Fruit fly (Drosophila melanogaster) whole organism, prepupa: ENCODE data around the gene CG9154.

ENCODE experiments used
- Blimp-1 ChIP-seq: fragments of 200-800 bp; sonication (Bioruptor generic); optimal IDR thresholded peaks from 3 replicates; lab custom pipeline; 2017; ENCODE audit warnings: missing biosample characterization, missing genetic modification characterization, mild to moderate bottlenecking, moderate library complexity, missing genetic modification reagents
- CG10669 ChIP-seq: fragments of 200-800 bp; sonication (Bioruptor generic); optimal IDR thresholded peaks from 3 replicates; lab custom pipeline; 2018; ENCODE audit warnings: missing biosample characterization, mild to moderate bottlenecking, missing genetic modification characterization, moderate library complexity
- CG11294 ChIP-seq: fragments of 200-800 bp; sonication (Bioruptor generic); IDR thresholded peaks from 2 replicates; pipeline ENCODE4 v1.3.6; 2022; ENCODE audit warnings: missing biosample characterization, missing genetic modification characterization
- CG11762 ChIP-seq: fragments of 200-800 bp; sonication (Bioruptor generic); optimal IDR thresholded peaks from 3 replicates; lab custom pipeline; 2016; ENCODE audit warnings: missing biosample characterization, missing genetic modification characterization; ENCODE audit not compliant: insufficient read depth
- CG11902 ChIP-seq: fragments of 200-800 bp; sonication (Bioruptor generic); optimal IDR thresholded peaks from 3 replicates; lab custom pipeline; 2016; ENCODE audit warnings: missing biosample characterization, missing genetic modification characterization
- CG15336 ChIP-seq: fragments of 200-800 bp; sonication (Bioruptor generic); IDR thresholded peaks from 2 replicates; pipeline ENCODE4 v1.3.6; 2022; ENCODE audit warnings: missing biosample characterization, missing genetic modification characterization
- CG1621 ChIP-seq: fragments of 200-800 bp; sonication (Bioruptor generic); optimal IDR thresholded peaks from 3 replicates; lab custom pipeline; 2018; ENCODE audit warnings: missing biosample characterization, mild to moderate bottlenecking, missing genetic modification characterization
- CG16779 ChIP-seq: fragments of 200-800 bp; sonication (Bioruptor generic); optimal IDR thresholded peaks from 3 replicates; lab custom pipeline; 2017; ENCODE audit warnings: missing biosample characterization, mild to moderate bottlenecking, missing genetic modification characterization
- CG3032 ChIP-seq: fragments of 200-800 bp; optimal IDR thresholded peaks from 2 replicates; lab custom pipeline; 2019; ENCODE audit warnings: missing biosample characterization, mild to moderate bottlenecking, missing genetic modification characterization, moderate library complexity
- CG31627 ChIP-seq: fragments of 200-800 bp; sonication (Bioruptor generic); optimal IDR thresholded peaks from 3 replicates; lab custom pipeline; 2016; ENCODE audit warnings: missing biosample characterization, missing genetic modification characterization
- CG32006 ChIP-seq: fragments of 200-800 bp; sonication (Bioruptor generic); optimal IDR thresholded peaks from 3 replicates; lab custom pipeline; 2017; ENCODE audit warnings: missing biosample characterization, mild to moderate bottlenecking, missing genetic modification characterization
- CG3919 ChIP-seq: fragments of 200-800 bp; sonication (Bioruptor generic); optimal IDR thresholded peaks from 3 replicates; lab custom pipeline; 2016; ENCODE audit warnings: missing biosample characterization, missing genetic modification characterization
- CG6276 ChIP-seq: fragments of 200-800 bp; sonication (Bioruptor generic); optimal IDR thresholded peaks from 2 replicates; lab custom pipeline; 2017; ENCODE audit warnings: missing biosample characterization, mild to moderate bottlenecking, missing genetic modification characterization
- CG6808 ChIP-seq: fragments of 200-800 bp; sonication (Bioruptor generic); optimal IDR thresholded peaks from 3 replicates; lab custom pipeline; 2017; ENCODE audit warnings: missing biosample characterization, missing genetic modification characterization, mild to moderate bottlenecking, moderate library complexity, missing genetic modification reagents
- CG8119 ChIP-seq: fragments of 200-800 bp; sonication (Bioruptor generic); IDR thresholded peaks from 3 replicates; pipeline ENCODE4 v1.3.6; 2022; ENCODE audit warnings: missing biosample characterization, missing genetic modification characterization
- CG8319 ChIP-seq: fragments of 200-800 bp; sonication (Bioruptor generic); optimal IDR thresholded peaks from 3 replicates; lab custom pipeline; 2016; ENCODE audit warnings: missing biosample characterization, missing genetic modification characterization
- CG8632 ChIP-seq: fragments of 200-800 bp; sonication (Bioruptor generic); optimal IDR thresholded peaks from 3 replicates; lab custom pipeline; 2016; ENCODE audit warnings: missing biosample characterization, missing genetic modification characterization
- Eip93F ChIP-seq: fragments of 200-800 bp; sonication (Bioruptor generic); optimal IDR thresholded peaks from 2 replicates; lab custom pipeline; 2016; ENCODE audit warnings: missing biosample characterization, mild to moderate bottlenecking, missing genetic modification characterization
- Ets21C ChIP-seq: fragments of 200-800 bp; sonication (Bioruptor generic); optimal IDR thresholded peaks from 3 replicates; lab custom pipeline; 2016; ENCODE audit warnings: missing biosample characterization, missing genetic modification characterization
- Gug ChIP-seq: fragments of 200-800 bp; sonication (Bioruptor generic); IDR thresholded peaks from 2 replicates; pipeline ENCODE4 v1.3.6; 2022; ENCODE audit warnings: missing biosample characterization, missing genetic modification characterization
- Hr38 ChIP-seq: sonication (Bioruptor generic); optimal IDR thresholded peaks from 2 replicates; lab custom pipeline; 2016; ENCODE audit warnings: missing biosample characterization, missing genetic modification characterization
- Hr39 ChIP-seq: fragments of 200-800 bp; sonication (Bioruptor generic); optimal IDR thresholded peaks from 2 replicates; lab custom pipeline; 2016; ENCODE audit warnings: missing biosample characterization, missing genetic modification characterization
- Hr4 ChIP-seq: fragments of 200-800 bp; sonication (Bioruptor generic); optimal IDR thresholded peaks from 3 replicates; lab custom pipeline; 2016; ENCODE audit warnings: missing biosample characterization, missing genetic modification characterization
- Lpt ChIP-seq: fragments of 200-800 bp; sonication (Bioruptor generic); optimal IDR thresholded peaks from 3 replicates; lab custom pipeline; 2016; ENCODE audit warnings: missing biosample characterization, missing genetic modification characterization
- Met ChIP-seq: fragments of 200-800 bp; sonication (Bioruptor generic); optimal IDR thresholded peaks from 3 replicates; lab custom pipeline; 2016; ENCODE audit warnings: missing biosample characterization, missing genetic modification characterization
- OdsH ChIP-seq: fragments of 200-800 bp; sonication (Bioruptor generic); optimal IDR thresholded peaks from 3 replicates; lab custom pipeline; 2016; ENCODE audit warnings: missing biosample characterization, missing genetic modification characterization
- Smox ChIP-seq: fragments of 200-800 bp; sonication (Bioruptor generic); optimal IDR thresholded peaks from 3 replicates; lab custom pipeline; 2016; ENCODE audit warnings: missing biosample characterization, missing genetic modification characterization
- Sox102F ChIP-seq: fragments of 200-800 bp; sonication (Bioruptor generic); optimal IDR thresholded peaks from 2 replicates; lab custom pipeline; 2016; ENCODE audit warnings: missing biosample characterization, mild to moderate bottlenecking, missing genetic modification characterization
- Sox14 ChIP-seq: fragments of 200-800 bp; sonication (Bioruptor generic); optimal IDR thresholded peaks from 3 replicates; lab custom pipeline; 2016; ENCODE audit warnings: missing biosample characterization, missing genetic modification characterization
- acj6 ChIP-seq: fragments of 200-800 bp; sonication (Bioruptor generic); optimal IDR thresholded peaks from 3 replicates; lab custom pipeline; 2016; ENCODE audit warnings: missing biosample characterization, missing genetic modification characterization
- eg ChIP-seq: fragments of 200-800 bp; sonication (Bioruptor generic); IDR thresholded peaks from 3 replicates; pipeline ENCODE4 v1.3.6; 2022; ENCODE audit warnings: missing biosample characterization, missing genetic modification characterization
- esn ChIP-seq: fragments of 200-800 bp; sonication (Bioruptor generic); optimal IDR thresholded peaks from 2 replicates; lab custom pipeline; 2016; ENCODE audit warnings: missing biosample characterization, mild to moderate bottlenecking, missing genetic modification characterization, moderate library complexity
- fd85E ChIP-seq: fragments of 200-800 bp; sonication (Bioruptor generic); optimal IDR thresholded peaks from 3 replicates; lab custom pipeline; 2016; ENCODE audit warnings: missing biosample characterization, missing genetic modification characterization
- fkh ChIP-seq: fragments of 200-800 bp; sonication (Bioruptor generic); optimal IDR thresholded peaks from 3 replicates; lab custom pipeline; 2017; ENCODE audit warnings: missing biosample characterization, mild to moderate bottlenecking, missing genetic modification characterization, moderate library complexity
- lz ChIP-seq: fragments of 200-800 bp; sonication (Bioruptor generic); optimal IDR thresholded peaks from 3 replicates; lab custom pipeline; 2016; ENCODE audit warnings: missing biosample characterization, missing genetic modification characterization
- net ChIP-seq: fragments of 200-800 bp; sonication (Bioruptor generic); optimal IDR thresholded peaks from 3 replicates; lab custom pipeline; 2016; ENCODE audit warnings: missing biosample characterization, missing genetic modification characterization
- pdm3 ChIP-seq: fragments of 200-800 bp; sonication (Bioruptor generic); optimal IDR thresholded peaks from 3 replicates; lab custom pipeline; 2016; ENCODE audit warnings: missing biosample characterization, missing genetic modification characterization
- salr ChIP-seq, 2 experiments: fragments of 200-800 bp; sonication (Bioruptor generic); optimal IDR thresholded peaks; 3 replicates each; lab custom pipeline; 2016 to 2018; ENCODE audit warnings: missing biosample characterization in 2 of 2, missing genetic modification characterization in 2 of 2, mild to moderate bottlenecking in 1 of 2
- spab ChIP-seq: fragments of 200-800 bp; sonication (Bioruptor generic); optimal IDR thresholded peaks from 2 replicates; lab custom pipeline; 2017; ENCODE audit warnings: missing biosample characterization, mild to moderate bottlenecking, missing genetic modification characterization, missing genetic modification reagents
- ss ChIP-seq, 2 experiments: fragments of 200-800 bp; sonication (Bioruptor generic); optimal IDR thresholded peaks; 2 replicates in 1 of 2; 3 replicates in 1 of 2; lab custom pipeline; 2017 to 2018; ENCODE audit warnings: mild to moderate bottlenecking in 2 of 2, missing biosample characterization in 2 of 2, missing genetic modification characterization in 2 of 2, moderate library complexity in 1 of 2
- svp ChIP-seq: fragments of 200-800 bp; sonication (Bioruptor generic); peaks from one replicate; lab custom pipeline; 2016; ENCODE audit warnings: missing biosample characterization, missing genetic modification characterization
- topi ChIP-seq: fragments of 200-800 bp; sonication (Bioruptor generic); optimal IDR thresholded peaks from 3 replicates; lab custom pipeline; 2016; ENCODE audit warnings: missing biosample characterization, missing genetic modification characterization
- vri ChIP-seq: fragments of 200-800 bp; sonication (Bioruptor generic); optimal IDR thresholded peaks from 3 replicates; lab custom pipeline; 2016; ENCODE audit warnings: missing biosample characterization, mild to moderate bottlenecking, missing genetic modification characterization

Gene CG9154

DNA sequence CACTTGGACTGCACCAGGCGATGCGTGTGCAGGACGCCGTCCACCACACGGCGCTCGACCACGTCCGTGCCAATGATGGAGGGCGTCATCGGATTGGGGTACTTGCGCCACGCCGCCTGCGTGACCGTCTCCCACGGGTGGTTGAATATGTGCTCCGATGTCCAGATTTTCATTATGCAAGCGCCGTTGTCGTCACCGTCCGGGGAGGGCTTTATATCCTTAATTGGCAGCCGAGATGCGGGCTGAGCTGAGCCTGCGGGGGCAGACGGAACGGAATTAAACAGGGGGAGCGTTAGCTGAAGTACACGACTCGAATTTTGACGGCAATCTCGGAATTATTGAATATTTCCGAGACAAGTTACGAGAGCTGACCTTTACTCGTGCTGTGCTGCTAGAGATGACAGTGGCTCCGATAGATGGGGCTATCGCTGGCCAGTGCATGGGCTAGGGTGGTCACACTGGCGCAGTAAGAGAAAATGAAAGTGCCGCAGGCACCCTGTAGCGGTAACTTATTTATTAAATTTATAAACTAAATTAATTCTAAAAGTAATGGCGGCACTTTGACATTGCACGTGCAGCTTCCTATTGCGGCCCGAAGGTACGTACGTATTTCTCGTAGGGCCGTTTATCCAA, 22.8 kb downstream of the CG9154 start, which contains the start of gene IPIP (continued):
- TF ChIP-seq OdsH (GFP tag; lab: Kevin White, UChicago) (no peak), Sox14 (GFP tag; lab: Kevin White, UChicago) (peak; percentile 29), CG16779 (tag; lab: Kevin White, UChicago) (no peak), pdm3 (GFP tag; lab: Kevin White, UChicago) (no peak), vri (GFP tag; lab: Kevin White, UChicago) (peak; percentile 64), Gug (GFP tag; lab: Robert Waterston, UW) (no peak), CG8319 (peak; percentile 14), svp (peak; percentile 97), salr (GFP tag; optimal IDR thresholded peaks at IDR 0.05; lab: Kevin White, UChicago) (peak in 1 of 2 experiments; percentile 8), CG8632 (GFP tag; lab: Kevin White, UChicago) (no peak), CG32006 (GFP tag; lab: Kevin White, UChicago) (peak; percentile 19), CG11902 (GFP tag; lab: Kevin White, UChicago) (no peak)
- TF ChIP-seq, all 60 proteins: peak for 26

DNA sequence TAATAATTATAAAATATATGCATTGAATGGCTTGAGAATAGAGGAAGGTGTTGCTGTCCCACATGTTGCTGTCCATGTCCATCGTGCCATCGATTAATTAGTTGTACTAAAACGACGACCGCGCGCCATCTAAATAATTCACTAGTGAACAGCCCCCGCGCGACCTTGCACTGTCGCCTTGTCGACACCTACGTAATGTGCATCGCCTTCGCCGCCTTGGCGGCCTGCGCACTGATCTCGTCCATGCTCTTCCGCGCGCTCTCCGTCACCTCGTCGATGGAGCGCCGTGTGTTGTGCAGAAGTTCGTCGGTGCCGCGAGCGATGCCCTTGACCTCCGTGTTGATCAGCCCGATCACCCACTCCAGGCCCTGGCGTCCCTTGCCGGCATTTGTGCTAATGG, 23.6 kb downstream of the CG9154 start:
- TF ChIP-seq spab (no peak), lz (GFP tag; lab: Kevin White, UChicago) (no peak), fkh (no peak), Lpt (GFP tag; lab: Kevin White, UChicago) (no peak), CG1621 (tag; lab: Kevin White, UChicago) (no peak), esn (GFP tag; lab: Kevin White, UChicago) (no peak), CG31627 (GFP tag; lab: Kevin White, UChicago) (no peak), CG11902 (GFP tag; lab: Kevin White, UChicago) (no peak), eg (GFP tag; lab: Robert Waterston, UW) (no peak), Smox (no peak), CG8319 (no peak), Hr39 (GFP tag; lab: Kevin White, UChicago) (no peak)

DNA sequence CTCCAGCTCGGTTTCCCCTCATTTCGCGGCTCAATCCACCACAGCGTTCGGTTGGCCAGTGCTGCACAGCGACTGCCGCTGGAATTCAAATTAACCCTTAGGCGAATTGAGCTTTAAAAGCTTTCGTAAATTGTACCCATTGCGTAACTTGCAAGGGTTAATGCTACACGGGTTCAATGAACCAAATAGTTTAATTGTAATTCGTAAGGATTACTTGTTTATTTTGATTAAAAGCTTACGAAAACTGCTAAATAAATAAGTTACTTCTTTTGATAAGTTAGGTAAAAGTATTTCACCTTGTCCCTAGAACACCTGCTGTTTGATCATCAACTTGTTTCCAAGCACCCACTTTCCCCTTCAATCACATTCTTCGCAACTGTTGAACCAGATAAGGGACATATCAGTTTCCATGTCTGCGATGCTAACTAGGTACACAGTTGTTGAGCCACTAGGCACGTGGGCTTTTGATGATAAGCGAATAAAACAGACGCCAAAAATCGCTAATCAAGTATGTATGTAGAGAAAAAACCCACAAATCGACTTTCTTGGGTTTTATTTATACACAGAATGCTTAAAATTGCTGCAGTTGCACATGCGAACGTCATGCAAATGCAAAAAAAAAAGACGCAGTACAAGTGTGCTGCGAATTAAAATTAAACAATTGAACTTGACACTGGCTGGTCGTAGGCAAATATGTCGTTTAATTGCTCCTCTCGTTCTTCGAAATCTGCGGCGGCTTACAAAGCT, 24.3 kb downstream of the CG9154 start, which contains the start of gene Pfas:
TSS of gene Pfas (minus strand) at position 79 of the 747 bp plus-strand sequence.
- TF ChIP-seq Gug (GFP tag; lab: Robert Waterston, UW) (peak; percentile 40; the same call in 1 of the 2 replicates), vri (GFP tag; lab: Kevin White, UChicago) (peak; percentile 98), CG6808 (GFP tag; lab: Kevin White, UChicago) (peak; percentile 76), CG8632 (GFP tag; lab: Kevin White, UChicago) (peak; percentile 1), fd85E (GFP tag; lab: Kevin White, UChicago) (no peak), CG11902 (GFP tag; lab: Kevin White, UChicago) (no peak), CG10669 (GFP tag; lab: Kevin White, UChicago) (no peak), Lpt (GFP tag; lab: Kevin White, UChicago) (peak; percentile 8), CG31627 (GFP tag; lab: Kevin White, UChicago) (peak; percentile 63), Blimp-1 (GFP tag; lab: Kevin White, UChicago) (peak; percentile 32), CG11762 (GFP tag; lab: Kevin White, UChicago) (no peak), CG3919 (GFP tag; lab: Kevin White, UChicago) (peak; percentile 66), OdsH (GFP tag; lab: Kevin White, UChicago) (no peak), fkh (peak; percentile 40), CG1621 (tag; lab: Kevin White, UChicago) (peak; percentile 50), CG15336 (0 out of 2 replicates have a peak, but pooled peaks have one; percentile 33), Sox102F (peak; percentile 71), Ets21C (no peak), spab (no peak), net (GFP tag; lab: Kevin White, UChicago) (peak; percentile 51), acj6 (peak; percentile 64), Hr4 (GFP tag; lab: Kevin White, UChicago) (no peak), ss (GFP tag; optimal IDR thresholded peaks at IDR 0.05; lab: Kevin White, UChicago) (peak in 1 of 2 experiments; percentile 43), CG11294 (GFP tag; lab: Robert Waterston, UW) (peak; percentile 29; the same call in 1 of the 2 replicates), Hr38 (no peak), topi (GFP tag; lab: Kevin White, UChicago) (peak; percentile 67), CG8119 (no peak), CG8319 (no peak), salr (GFP tag; optimal IDR thresholded peaks at IDR 0.05; lab: Kevin White, UChicago) (no peak), Sox14 (GFP tag; lab: Kevin White, UChicago) (peak; percentile 65), Met (GFP tag; lab: Kevin White, UChicago) (no peak), CG3032 (peak; percentile 59), lz (GFP tag; lab: Kevin White, UChicago) (peak; percentile 70), CG6276 (GFP tag; lab: Kevin White, UChicago) (no peak), Eip93F (GFP tag; lab: Kevin White, UChicago) (no peak)
